Worm (Caenorhabditis elegans): ENCODE results near the gene T01C8.3.

Gene T01C8.3

DNA sequence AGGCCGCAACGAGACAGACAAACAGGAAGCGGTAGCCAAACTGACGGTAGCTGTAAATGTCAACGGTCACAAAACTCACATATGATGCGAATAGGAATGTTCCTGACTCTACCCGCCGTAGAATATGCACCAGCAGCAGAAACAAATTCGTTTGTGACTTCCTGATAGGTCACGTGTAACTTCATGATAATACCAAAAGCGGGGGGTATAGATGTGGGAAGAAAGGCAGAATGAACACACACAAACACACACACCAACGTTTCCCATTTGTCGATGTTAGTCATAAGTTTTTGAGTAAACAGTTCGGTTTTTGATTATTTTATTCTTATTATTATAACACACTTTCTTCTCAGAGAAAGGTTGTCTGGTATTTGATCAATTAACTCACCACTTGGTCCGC lies 30.1 kb upstream of the T01C8.3 start:
- TF ChIP-seq nhr-90 (tag; optimal IDR thresholded peaks at IDR 0.05) (peak; percentile 5), snpc-4 (GFP tag; optimal IDR thresholded peaks at IDR 0.05) (no peak), snpc-4 (tag; optimal IDR thresholded peaks at IDR 0.05) (no peak), ceh-40 (GFP tag; IDR thresholded peaks at IDR 0.05) (no peak), Y56A3A.18 (GFP tag; IDR thresholded peaks at IDR 0.05) (no peak), Y67H2A.10 (GFP tag; conservative IDR thresholded peaks at IDR 0.05) (no peak), lir-1 (GFP tag; conservative IDR thresholded peaks at IDR 0.05) (no peak), B0019.2 (GFP tag; conservative IDR thresholded peaks at IDR 0.05) (no peak), xnd-1 (tag; optimal IDR thresholded peaks at IDR 0.05) (no peak), ets-4 (GFP tag; optimal IDR thresholded peaks at IDR 0.05) (peak; percentile 32), tbp1 (GFP tag; optimal IDR thresholded peaks at IDR 0.05) (no peak), dox-1 (GFP tag; IDR thresholded peaks at IDR 0.05) (peak; percentile 37; the same call in 1 of the 2 replicates), let-607 (tag; optimal IDR thresholded peaks at IDR 0.05) (peak in 1 of 2 experiments; percentile 26), mxl-1 (tag; optimal IDR thresholded peaks at IDR 0.05) (no peak), lag-1 (GFP tag; IDR thresholded peaks at IDR 0.05) (no peak), Y95B8A.8 (GFP tag; IDR thresholded peaks at IDR 0.05) (no peak), dpff-1 (tag; optimal IDR thresholded peaks at IDR 0.05) (no peak), cebp-1 (GFP tag; IDR thresholded peaks at IDR 0.05) (no peak), cebp-1 (tag; optimal IDR thresholded peaks at IDR 0.05) (peak; percentile 10), madf-10 (tag; optimal IDR thresholded peaks at IDR 0.05) (no peak), sptf-2 (GFP tag; optimal IDR thresholded peaks at IDR 0.05) (no peak), nfya-1 (tag; optimal IDR thresholded peaks at IDR 0.05; ENCODE audit: borderline replicate concordance, insufficient read depth) (no peak), mcd-1 (GFP tag; IDR thresholded peaks at IDR 0.05) (no peak), cebp-2 (GFP tag; IDR thresholded peaks at IDR 0.05) (no peak), nhr-80 (tag; optimal IDR thresholded peaks at IDR 0.05) (peak; percentile 67), F52B5.7 (tag; optimal IDR thresholded peaks at IDR 0.05) (no peak)

DNA sequence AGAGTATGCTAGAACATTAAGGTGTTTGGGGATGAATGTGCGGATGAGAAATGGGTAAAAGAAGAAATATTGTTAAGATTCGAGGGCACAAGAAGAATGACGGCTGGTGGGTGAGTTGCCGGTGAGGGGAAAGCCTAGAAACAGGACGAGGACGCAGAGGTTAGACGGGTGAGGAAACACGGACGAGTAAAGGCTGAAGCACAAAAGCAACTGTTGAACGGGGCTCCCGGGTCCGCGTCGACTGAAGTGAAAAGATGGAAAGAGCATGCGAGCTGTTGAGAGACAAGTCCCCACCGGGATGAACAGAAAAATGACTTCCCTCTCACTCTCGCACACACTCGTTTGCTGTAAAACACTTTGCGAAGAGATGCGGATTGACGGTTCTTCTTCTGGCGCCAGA lies 29.0 kb upstream of the T01C8.3 start:
- 0 out of 2 replicates have a peak, but pooled peaks have one; percentile 14 for TF ChIP-seq zfh-2 (GFP tag; conservative IDR thresholded peaks at IDR 0.05)
- no peak for TF ChIP-seq hmg-1.2 (GFP tag; IDR thresholded peaks at IDR 0.05)

DNA sequence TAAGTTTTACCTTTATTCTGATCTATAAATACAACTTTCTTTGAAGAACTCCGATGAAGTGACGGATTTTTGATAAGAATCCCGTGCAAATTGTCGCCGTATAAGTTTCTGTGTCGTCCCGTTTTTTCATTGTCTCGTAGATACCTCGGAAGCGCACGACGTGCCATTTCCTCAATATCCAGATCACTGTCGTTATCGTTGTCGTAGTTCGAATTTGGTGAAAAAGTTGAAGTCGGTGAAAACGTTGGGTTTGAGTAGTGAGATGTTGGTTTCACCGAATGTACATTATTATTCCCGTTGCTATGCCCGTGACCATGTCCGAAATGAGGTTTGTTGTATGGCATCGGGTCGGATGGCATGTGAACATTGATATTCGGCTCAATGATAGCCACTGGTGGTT lies 26.7 kb upstream of the T01C8.3 start:
- TF ChIP-seq unc-130 (GFP tag; optimal IDR thresholded peaks at IDR 0.05) (no peak), lsl-1 (GFP tag; optimal IDR thresholded peaks at IDR 0.05) (no peak), hmg-20 (GFP tag; IDR thresholded peaks at IDR 0.05) (no peak), pbrm-1 (GFP tag; IDR thresholded peaks at IDR 0.05) (no peak), F33H1.4 (GFP tag; IDR thresholded peaks at IDR 0.05) (no peak), die-1 (tag; optimal IDR thresholded peaks at IDR 0.05) (no peak), madf-3 (GFP tag; IDR thresholded peaks at IDR 0.05) (no peak), B0261.1 (tag; optimal IDR thresholded peaks at IDR 0.05) (no peak), ZK185.1 (tag; optimal IDR thresholded peaks at IDR 0.05; ENCODE audit: poor library complexity, severe bottlenecking) (no peak), snpc-1.1 (tag; optimal IDR thresholded peaks at IDR 0.05; ENCODE audit: insufficient read depth) (no peak), madf-6 (GFP tag; IDR thresholded peaks at IDR 0.05) (no peak), snpc-4 (GFP tag; optimal IDR thresholded peaks at IDR 0.05) (no peak), snpc-4 (tag; optimal IDR thresholded peaks at IDR 0.05) (no peak)

Measured in whole organism, young adult.